Worm (Caenorhabditis elegans) whole organism, L2 larva: Measurements from ENCODE around the gene hlh-30.

Experiments used
- C34F6.9 ChIP-seq: fragments of 150-350 bp; optimal IDR thresholded peaks from 2 replicates; lab custom pipeline; 2014; ENCODE audit warnings: missing biosample characterization, missing genetic modification characterization
- lin-13 ChIP-seq: fragments of 150-350 bp; optimal IDR thresholded peaks from 2 replicates; lab custom pipeline; 2014; ENCODE audit warnings: missing biosample characterization, missing genetic modification reagents, missing genetic modification characterization
- nhr-10 ChIP-seq: sonication (generic microtip); optimal IDR thresholded peaks from 2 replicates; lab custom pipeline; 2017; ENCODE audit warnings: missing biosample characterization, missing genetic modification characterization
- nhr-77 ChIP-seq: fragments of 150-350 bp; optimal IDR thresholded peaks from 2 replicates; lab custom pipeline; 2014; ENCODE audit warnings: missing biosample characterization, missing genetic modification characterization
- snpc-4 ChIP-seq: fragments of 150-350 bp; optimal IDR thresholded peaks from 2 replicates; lab custom pipeline; 2014; ENCODE audit warnings: missing biosample characterization, missing genetic modification characterization

DNA sequence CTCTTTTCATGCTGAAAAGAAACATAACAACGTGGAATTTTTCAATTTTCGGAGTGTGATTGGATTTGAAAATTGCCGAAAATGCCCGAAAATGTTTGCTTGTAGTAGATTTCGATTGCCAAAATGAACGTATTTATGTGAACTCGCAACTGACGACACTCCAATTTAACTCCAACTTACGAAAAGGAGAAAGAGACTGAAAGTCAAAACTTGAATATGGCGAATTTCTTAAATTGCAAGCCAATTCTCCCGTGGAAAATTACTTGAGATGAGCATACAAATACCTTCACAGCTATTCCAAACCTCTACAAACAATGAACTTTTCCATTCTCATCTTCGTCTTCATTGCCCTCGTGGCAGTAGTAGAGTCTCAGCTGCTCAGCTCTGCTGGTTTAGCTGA is 47.8 kb upstream of the hlh-30 start:
- no peak for TF ChIP-seq C34F6.9 (tag; lab: Kevin White, UChicago)
- TF ChIP-seq nhr-77 (tag; lab: Kevin White, UChicago), result no peak
- no peak for TF ChIP-seq lin-13 (GFP tag; lab: Kevin White, UChicago)
- TF ChIP-seq nhr-10 (tag; lab: Kevin White, UChicago), result no peak
- TF ChIP-seq snpc-4 (tag; lab: Kevin White, UChicago), result no peak
